Worm (Caenorhabditis elegans) whole organism, L4/young adult: Measurements from ENCODE around the gene sma-5.

ENCODE experiments used
- W03F9.2 ChIP-seq: fragments of 150-350 bp; optimal IDR thresholded peaks from 2 replicates; lab custom pipeline; 2014; ENCODE audit warnings: missing biosample characterization, missing genetic modification characterization
- him-1 ChIP-seq: sonication (generic microtip); optimal IDR thresholded peaks from 2 replicates; lab custom pipeline; 2016; ENCODE audit warnings: missing genotype, missing genetic modification reagents, missing genetic modification characterization, missing compliant biosample characterization

DNA sequence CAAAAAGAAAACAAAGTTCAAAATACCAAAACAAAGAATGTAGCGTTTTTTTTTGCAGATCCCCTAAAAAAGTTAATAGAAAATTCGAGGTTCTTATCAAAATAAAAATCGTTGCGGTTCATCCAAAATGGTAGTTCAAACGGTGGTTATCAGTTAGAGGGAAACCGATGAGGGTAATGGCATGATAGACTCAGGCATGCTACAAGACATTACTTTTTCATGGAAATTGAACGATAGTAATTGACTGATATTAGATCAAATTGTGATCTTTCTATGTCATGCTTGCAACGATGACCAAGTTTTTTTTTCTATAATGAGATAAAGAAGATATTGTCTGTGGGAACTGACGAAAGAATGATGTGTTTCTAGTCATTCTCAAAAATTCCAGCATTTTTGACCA lies 40.8 kb downstream of the sma-5 start:
- no peak for TF ChIP-seq W03F9.2 (tag; lab: Kevin White, UChicago)
- no peak for TF ChIP-seq him-1 (tag; lab: Kevin White, UChicago)
